Worm (Caenorhabditis elegans) whole organism, mixed stage, embryonic: Measurements from ENCODE around the gene C50E3.13.

Source experiments
- blmp-1 ChIP-seq: fragments of 150-350 bp; optimal IDR thresholded peaks from 2 replicates; lab custom pipeline; 2014; ENCODE audit warnings: missing biosample characterization, missing genetic modification characterization
- drap-1 ChIP-seq: fragments of 200-800 bp; sonication (Bioruptor generic); optimal IDR thresholded peaks from 3 replicates; lab custom pipeline; 2018; ENCODE audit warnings: mild to moderate bottlenecking, missing genetic modification characterization, missing compliant biosample characterization
- lsy-2 ChIP-seq: fragments of 150-350 bp; optimal IDR thresholded peaks from 2 replicates; lab custom pipeline; 2014; ENCODE audit warnings: missing biosample characterization, missing genetic modification characterization
- nhr-237 ChIP-seq: fragments of 150-350 bp; optimal IDR thresholded peaks from 2 replicates; lab custom pipeline; 2014; ENCODE audit warnings: missing biosample characterization, missing genetic modification characterization
- nhr-28 ChIP-seq: fragments of 150-350 bp; optimal IDR thresholded peaks from 2 replicates; lab custom pipeline; 2014; ENCODE audit warnings: missing biosample characterization, missing genetic modification characterization
- nhr-76 ChIP-seq: sonication (generic microtip); optimal IDR thresholded peaks from 2 replicates; lab custom pipeline; 2017; ENCODE audit warnings: missing biosample characterization, missing genetic modification characterization
- unc-62 ChIP-seq: fragments of 150-350 bp; optimal IDR thresholded peaks from 2 replicates; lab custom pipeline; 2014; ENCODE audit warnings: missing biosample characterization, missing genetic modification reagents, missing genetic modification characterization
- zip-8 ChIP-seq: fragments of 150-350 bp; optimal IDR thresholded peaks from 2 replicates; lab custom pipeline; 2014; ENCODE audit warnings: missing biosample characterization, missing genetic modification characterization

DNA sequence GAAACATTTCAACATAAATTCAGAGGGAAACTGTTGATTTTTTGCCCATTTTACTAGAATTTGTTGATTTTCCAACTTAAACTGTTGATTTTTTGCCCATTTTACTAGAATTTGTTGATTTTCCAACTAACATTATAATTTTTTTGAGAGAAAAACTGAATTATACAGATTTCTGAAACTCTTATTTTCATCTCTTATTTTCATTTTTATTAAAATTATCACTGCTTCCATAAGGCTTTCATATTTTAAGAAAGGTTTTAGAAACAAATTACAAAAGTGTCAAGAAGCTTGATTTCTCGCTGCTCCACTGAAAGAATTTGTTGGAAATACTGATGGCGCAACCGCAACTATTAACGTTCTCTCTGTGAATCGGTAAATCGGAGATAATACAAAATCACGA, 25.9 kb upstream of the C50E3.13 start:
- TF ChIP-seq nhr-76 (tag; lab: Kevin White, UChicago) (no peak), unc-62 (GFP tag; lab: Kevin White, UChicago) (no peak), nhr-28 (no peak), blmp-1 (no peak), nhr-237 (tag; lab: Kevin White, UChicago) (no peak), drap-1 (no peak), lsy-2 (tag; lab: Kevin White, UChicago) (no peak), zip-8 (tag; lab: Kevin White, UChicago) (no peak)
